Fruit fly (Drosophila melanogaster) whole organism, embryonic: ENCODE data around the gene Tyler.
A peak's percentile ranks its signal among the peaks of the same experiment; 100 is the strongest.

Source experiments
- B-H2 ChIP-seq: fragments of 200-800 bp; sonication (Bioruptor generic); optimal IDR thresholded peaks from 2 replicates; lab custom pipeline; 2018; ENCODE audit warnings: missing biosample characterization, mild to moderate bottlenecking, missing genetic modification characterization
- BtbVII ChIP-seq: fragments of 200-800 bp; sonication (Bioruptor generic); optimal IDR thresholded peaks from 3 replicates; lab custom pipeline; 2017; ENCODE audit warnings: missing biosample characterization, mild to moderate bottlenecking, missing genetic modification characterization
- CG10979 ChIP-seq: fragments of 200-800 bp; sonication (Bioruptor generic); optimal IDR thresholded peaks from 2 replicates; lab custom pipeline; 2018; ENCODE audit warnings: missing biosample characterization, mild to moderate bottlenecking, missing genetic modification characterization, moderate library complexity
- CG11723 ChIP-seq: fragments of 200-800 bp; sonication (Bioruptor generic); optimal IDR thresholded peaks from 2 replicates; lab custom pipeline; 2017; ENCODE audit warnings: missing biosample characterization, mild to moderate bottlenecking, missing genetic modification characterization
- CG12219 ChIP-seq: fragments of 200-800 bp; sonication (Bioruptor generic); optimal IDR thresholded peaks from 3 replicates; lab custom pipeline; 2018; ENCODE audit warnings: missing biosample characterization, mild to moderate bottlenecking, missing genetic modification characterization
- CG12659 ChIP-seq: fragments of 200-800 bp; sonication (Bioruptor generic); optimal IDR thresholded peaks from 3 replicates; lab custom pipeline; 2017; ENCODE audit warnings: mild to moderate bottlenecking, missing biosample characterization, missing genetic modification reagents, missing genetic modification characterization
- CG13775 ChIP-seq: fragments of 200-800 bp; sonication (Bioruptor generic); optimal IDR thresholded peaks from 3 replicates; lab custom pipeline; 2017; ENCODE audit warnings: missing biosample characterization, mild to moderate bottlenecking, missing genetic modification characterization
- CG14441 ChIP-seq: fragments of 200-800 bp; sonication (Bioruptor generic); IDR thresholded peaks from 2 replicates; pipeline ENCODE4 v1.3.6; 2022; ENCODE audit warnings: missing biosample characterization, missing genetic modification characterization
- CG1529 ChIP-seq: fragments of 200-800 bp; sonication (Bioruptor generic); optimal IDR thresholded peaks from 3 replicates; lab custom pipeline; 2018; ENCODE audit warnings: missing biosample characterization, missing genetic modification characterization
- CG18011 ChIP-seq: fragments of 200-800 bp; sonication (Bioruptor generic); optimal IDR thresholded peaks from 2 replicates; lab custom pipeline; 2017; ENCODE audit warnings: missing biosample characterization, missing genetic modification characterization, mild to moderate bottlenecking, moderate library complexity, missing genotype
- CG2889 ChIP-seq: fragments of 200-800 bp; sonication (Bioruptor generic); IDR thresholded peaks from 3 replicates; pipeline ENCODE4 v1.3.6; 2022; ENCODE audit warnings: missing biosample characterization, missing genetic modification characterization
- CG43689 ChIP-seq: fragments of 200-800 bp; sonication (Bioruptor generic); IDR thresholded peaks from 2 replicates; pipeline ENCODE4 v1.3.6; 2022; ENCODE audit warnings: missing biosample characterization, missing genetic modification characterization
- CG4404 ChIP-seq: fragments of 200-800 bp; sonication (Bioruptor generic); IDR thresholded peaks from 2 replicates; pipeline ENCODE4 v1.3.6; 2022; ENCODE audit warnings: missing biosample characterization, missing genetic modification characterization
- CG5245 ChIP-seq: fragments of 200-800 bp; sonication (Bioruptor generic); optimal IDR thresholded peaks from 3 replicates; lab custom pipeline; 2016; ENCODE audit warnings: missing biosample characterization, missing genetic modification characterization
- CG6654 ChIP-seq: fragments of 200-800 bp; sonication (Bioruptor generic); optimal IDR thresholded peaks from 2 replicates; lab custom pipeline; 2017; ENCODE audit warnings: missing biosample characterization, mild to moderate bottlenecking, missing genetic modification characterization
- CG6765 ChIP-seq: fragments of 200-800 bp; sonication (Bioruptor generic); optimal IDR thresholded peaks from 3 replicates; lab custom pipeline; 2017; ENCODE audit warnings: missing biosample characterization, mild to moderate bottlenecking, missing genetic modification characterization
- CG8281 ChIP-seq: fragments of 200-800 bp; sonication (Bioruptor generic); optimal IDR thresholded peaks from 2 replicates; lab custom pipeline; 2018; ENCODE audit warnings: missing biosample characterization, mild to moderate bottlenecking, missing genetic modification characterization, moderate library complexity
- CG8359 ChIP-seq: fragments of 200-800 bp; sonication (Bioruptor generic); optimal IDR thresholded peaks from 2 replicates; lab custom pipeline; 2017; ENCODE audit warnings: missing biosample characterization, mild to moderate bottlenecking, missing genetic modification characterization, borderline replicate concordance
- CG8765 ChIP-seq: fragments of 200-800 bp; sonication (Bioruptor generic); IDR thresholded peaks from 2 replicates; pipeline ENCODE4 v1.3.6; 2022; ENCODE audit warnings: missing biosample characterization, missing genetic modification characterization
- CG9609 ChIP-seq: fragments of 200-800 bp; sonication (Bioruptor generic); optimal IDR thresholded peaks from 3 replicates; lab custom pipeline; 2016; ENCODE audit warnings: missing biosample characterization, missing genetic modification characterization
- CG9797 ChIP-seq: fragments of 200-800 bp; sonication (Bioruptor generic); optimal IDR thresholded peaks from 3 replicates; lab custom pipeline; 2018; ENCODE audit warnings: missing biosample characterization, mild to moderate bottlenecking, missing genetic modification characterization
- CG9817 ChIP-seq: fragments of 200-800 bp; sonication (Bioruptor generic); optimal IDR thresholded peaks from 2 replicates; lab custom pipeline; 2018; ENCODE audit warnings: missing biosample characterization, mild to moderate bottlenecking, missing genetic modification characterization, moderate library complexity
- D19B ChIP-seq: fragments of 200-800 bp; sonication (Bioruptor generic); optimal IDR thresholded peaks from 2 replicates; lab custom pipeline; 2017; ENCODE audit warnings: missing biosample characterization, mild to moderate bottlenecking, missing genetic modification characterization
- E2f2 ChIP-seq: fragments of 200-800 bp; sonication (Bioruptor generic); IDR thresholded peaks from 2 replicates; pipeline ENCODE4 v1.3.6; 2022; ENCODE audit warnings: missing biosample characterization, missing genetic modification characterization
- Elba2 ChIP-seq: fragments of 200-800 bp; sonication (Bioruptor generic); optimal IDR thresholded peaks from 3 replicates; lab custom pipeline; 2016; ENCODE audit warnings: missing biosample characterization, missing genetic modification characterization
- Ets97D ChIP-seq: fragments of 200-800 bp; sonication (Bioruptor generic); optimal IDR thresholded peaks from 3 replicates; lab custom pipeline; 2016; ENCODE audit warnings: missing biosample characterization, missing genetic modification characterization
- Hr3 ChIP-seq: fragments of 200-800 bp; sonication (Bioruptor generic); optimal IDR thresholded peaks from 3 replicates; lab custom pipeline; 2016; ENCODE audit warnings: missing biosample characterization, missing genetic modification characterization
- Nf-YC ChIP-seq: fragments of 200-800 bp; optimal IDR thresholded peaks from 3 replicates; lab custom pipeline; 2019; ENCODE audit warnings: missing biosample characterization, mild to moderate bottlenecking, missing genetic modification characterization, moderate library complexity
- Tbp ChIP-seq: fragments of >200 bp; optimal IDR thresholded peaks from 2 replicates; lab custom pipeline; 2018; ENCODE audit warnings: missing biosample characterization, missing genetic modification characterization
- Usf ChIP-seq: fragments of 200-800 bp; sonication (Bioruptor generic); optimal IDR thresholded peaks from 2 replicates; lab custom pipeline; 2017; ENCODE audit warnings: missing genotype, missing biosample characterization, missing genetic modification characterization
- cas ChIP-seq: fragments of 200-800 bp; sonication (Bioruptor generic); IDR thresholded peaks from 2 replicates; pipeline ENCODE4 v1.3.6; 2022; ENCODE audit warnings: missing biosample characterization, missing genetic modification characterization
- crc ChIP-seq: fragments of 200-800 bp; sonication (Bioruptor generic); optimal IDR thresholded peaks from 2 replicates; lab custom pipeline; 2016; ENCODE audit warnings: missing biosample characterization, missing genetic modification characterization
- crol ChIP-seq: fragments of 200-800 bp; sonication (Bioruptor generic); IDR thresholded peaks from 2 replicates; pipeline ENCODE4 v1.3.6; 2022; ENCODE audit warnings: missing biosample characterization, missing genetic modification characterization
- eyg ChIP-seq: fragments of 200-800 bp; sonication (Bioruptor generic); optimal IDR thresholded peaks from 3 replicates; lab custom pipeline; 2016; ENCODE audit warnings: missing biosample characterization, missing genetic modification characterization
- fd64A ChIP-seq: fragments of 200-800 bp; sonication (Bioruptor generic); optimal IDR thresholded peaks from 3 replicates; lab custom pipeline; 2018; ENCODE audit warnings: missing biosample characterization, mild to moderate bottlenecking, missing genetic modification characterization
- jing ChIP-seq: fragments of 200-800 bp; sonication (Bioruptor generic); optimal IDR thresholded peaks from 2 replicates; lab custom pipeline; 2018; ENCODE audit warnings: missing biosample characterization, mild to moderate bottlenecking, missing genetic modification characterization
- lmd ChIP-seq: fragments of 200-800 bp; sonication (Bioruptor generic); IDR thresholded peaks from 2 replicates; pipeline ENCODE4 v1.3.6; 2022; ENCODE audit warnings: missing biosample characterization, missing genetic modification characterization
- lola ChIP-seq, 3 experiments: fragments of >200 bp in 2 of 3; fragments of 200-800 bp in 1 of 3; sonication (Bioruptor generic) in 1 of 3; optimal IDR thresholded peaks; 2 replicates each; lab custom pipeline; 2017 to 2019; ENCODE audit warnings: missing biosample characterization in 3 of 3, missing genetic modification characterization in 3 of 3, mild to moderate bottlenecking in 1 of 3, moderate library complexity in 1 of 3
- lov ChIP-seq, 2 experiments: fragments of 200-800 bp in 1 of 2; fragments of >200 bp in 1 of 2; sonication (Bioruptor generic) in 1 of 2; IDR thresholded peaks in 1 of 2; optimal IDR thresholded peaks in 1 of 2; 2 replicates in 1 of 2; 3 replicates in 1 of 2; pipeline versions ENCODE4 v1.3.6 to Lab custom; 2017 to 2022; ENCODE audit warnings: missing biosample characterization in 1 of 2, missing genetic modification characterization in 1 of 2
- nom ChIP-seq: fragments of 200-800 bp; sonication (Bioruptor generic); optimal IDR thresholded peaks from 2 replicates; lab custom pipeline; 2017; ENCODE audit warnings: missing biosample characterization, missing genetic modification characterization, mild to moderate bottlenecking, moderate library complexity, missing genetic modification reagents
- otp ChIP-seq: fragments of 200-800 bp; sonication (Bioruptor generic); IDR thresholded peaks from 3 replicates; pipeline ENCODE4, ENCODE4 v1.3.6; 2022; ENCODE audit warnings: missing biosample characterization, missing genetic modification characterization
- pum ChIP-seq: fragments of 200-800 bp; sonication (Bioruptor generic); optimal IDR thresholded peaks from 2 replicates; lab custom pipeline; 2016; ENCODE audit warnings: missing biosample characterization, missing genetic modification characterization
- pzg ChIP-seq: fragments of 200-800 bp; sonication (Bioruptor generic); optimal IDR thresholded peaks from 3 replicates; lab custom pipeline; 2018; ENCODE audit warnings: missing biosample characterization, mild to moderate bottlenecking, missing genetic modification characterization, moderate library complexity
- sens-2 ChIP-seq: fragments of 200-800 bp; sonication (Bioruptor generic); IDR thresholded peaks from 2 replicates; pipeline ENCODE4 v1.3.6; 2022; ENCODE audit warnings: missing biosample characterization, missing genetic modification characterization
- ttk ChIP-seq: fragments of 200-800 bp; sonication (Bioruptor generic); IDR thresholded peaks from 2 replicates; pipeline ENCODE4 v2.1.2; 2022; ENCODE audit warnings: missing biosample characterization, missing genetic modification characterization
- tup ChIP-seq: fragments of 200-800 bp; sonication (Bioruptor generic); optimal IDR thresholded peaks from 2 replicates; lab custom pipeline; 2016; ENCODE audit warnings: missing biosample characterization, mild to moderate bottlenecking, missing genetic modification characterization, moderate library complexity
- wek ChIP-seq: fragments of 200-800 bp; sonication (Bioruptor generic); optimal IDR thresholded peaks from 3 replicates; lab custom pipeline; 2018; ENCODE audit warnings: missing biosample characterization, mild to moderate bottlenecking, missing genetic modification characterization, moderate library complexity
- zen2 ChIP-seq: fragments of 200-800 bp; sonication (Bioruptor generic); IDR thresholded peaks from 3 replicates; pipeline ENCODE4 v1.3.6; 2022; ENCODE audit warnings: missing biosample characterization, missing genetic modification characterization; ENCODE audit not compliant: partially characterized antibody

Tyler gene

dm6 chrX:19597684-19598363 lies 13.5 kb upstream of the Tyler start, which contains the start of gene RpS10b (continued):
- TF ChIP-seq B-H2 (GFP tag; lab: Kevin White, UChicago) (peak; percentile 88), crc (GFP tag; lab: Kevin White, UChicago) (peak; percentile 46), CG10979 (tag; lab: Kevin White, UChicago) (peak; percentile 77), lov (optimal IDR thresholded peaks at IDR 0.05; lab: Kevin White, UChicago) (no peak), lov (GFP tag; IDR thresholded peaks at IDR 0.05; lab: Robert Waterston, UW) (peak; percentile 89), CG18011 (GFP tag; lab: Kevin White, UChicago) (peak; percentile 84), CG9797 (GFP tag; lab: Kevin White, UChicago) (peak; percentile 86), cas (GFP tag; lab: Robert Waterston, UW) (no peak), fd64A (GFP tag; lab: Kevin White, UChicago) (peak; percentile 95), Elba2 (peak; percentile 86), CG2889 (GFP tag; lab: Robert Waterston, UW) (peak; percentile 51; the same call in 1 of the 3 replicates), CG11723 (peak; percentile 93), jing (GFP tag; lab: Kevin White, UChicago) (peak; percentile 47), CG8359 (GFP tag; lab: Kevin White, UChicago) (peak; percentile 85), CG8281 (tag; lab: Kevin White, UChicago) (peak; percentile 70), CG13775 (GFP tag; lab: Kevin White, UChicago) (peak; percentile 97), CG9609 (GFP tag; lab: Kevin White, UChicago) (peak; percentile 90), D19B (GFP tag; lab: Kevin White, UChicago) (peak; percentile 86), nom (GFP tag; lab: Kevin White, UChicago) (peak; percentile 96), sens-2 (GFP tag; lab: Robert Waterston, UW) (peak; percentile 89), crol (GFP tag; lab: Robert Waterston, UW) (peak; percentile 48; the same call in 1 of the 2 replicates), Ets97D (GFP tag; lab: Kevin White, UChicago) (peak; percentile 99), CG5245 (GFP tag; lab: Kevin White, UChicago) (peak; percentile 67), Tbp (GFP tag; lab: Kevin White, UChicago) (peak; percentile 39), wek (GFP tag; lab: Kevin White, UChicago) (peak; percentile 94), eyg (GFP tag; lab: Kevin White, UChicago) (peak; percentile 93), CG9817 (tag; lab: Kevin White, UChicago) (peak; percentile 77), CG12659 (peak; percentile 96), tup (GFP tag; lab: Kevin White, UChicago) (no peak), Nf-YC (tag; lab: Kevin White, UChicago) (peak; percentile 71), CG14441 (GFP tag; lab: Robert Waterston, UW) (peak; percentile 56; the same call in 1 of the 2 replicates), E2f2 (GFP tag; lab: Robert Waterston, UW) (peak; percentile 68), CG6654 (GFP tag; lab: Kevin White, UChicago) (peak; percentile 77), CG6765 (GFP tag; lab: Kevin White, UChicago) (peak; percentile 97), CG1529 (GFP tag; lab: Kevin White, UChicago) (peak; percentile 84), CG12219 (GFP tag; lab: Kevin White, UChicago) (peak; percentile 89), Hr3 (GFP tag; lab: Kevin White, UChicago) (peak; percentile 63), CG8765 (GFP tag; lab: Robert Waterston, UW) (peak; percentile 29; the same call in 1 of the 2 replicates), ttk (GFP tag; lab: Robert Waterston, UW) (peak; percentile 60), Usf (GFP tag; lab: Kevin White, UChicago) (peak; percentile 86), CG43689 (GFP tag; lab: Robert Waterston, UW) (peak; percentile 78), pzg (GFP tag; lab: Kevin White, UChicago) (peak; percentile 82), otp (peak; percentile 87), lmd (GFP tag; lab: Robert Waterston, UW) (peak; percentile 65), lola (GFP tag; optimal IDR thresholded peaks at IDR 0.05; lab: Kevin White, UChicago) (peak in 1 of 3 experiments; percentile 70), BtbVII (GFP tag; lab: Kevin White, UChicago) (peak; percentile 94), CG4404 (GFP tag; lab: Robert Waterston, UW) (0 out of 2 replicates have a peak, but pooled peaks have one; percentile 39), zen2 (GFP tag; lab: Robert Waterston, UW) (peak; percentile 77; the same call in 1 of the 3 replicates), pum (GFP tag; lab: Kevin White, UChicago) (peak; percentile 53)
